Worm (Caenorhabditis elegans) whole organism, L4 larva: ENCODE measurements around the gene clec-212.

Source experiments
- D1046.2 ChIP-seq: fragments of 200-800 bp; sonication (Bioruptor generic); IDR thresholded peaks from 2 replicates; pipeline ENCODE4 v1.3.6; 2022; ENCODE audit warnings: missing genetic modification characterization, missing compliant biosample characterization
- F10B5.3 ChIP-seq: sonication (generic microtip); optimal IDR thresholded peaks from 2 replicates; lab custom pipeline; 2016; ENCODE audit warnings: mild to moderate bottlenecking, missing genetic modification characterization, missing compliant biosample characterization
- F37D6.2 ChIP-seq: sonication (generic microtip); optimal IDR thresholded peaks from 2 replicates; lab custom pipeline; 2016; ENCODE audit warnings: mild to moderate bottlenecking, missing genetic modification characterization, missing compliant biosample characterization
- T26A8.4 ChIP-seq: fragments of 200-800 bp; sonication (Bioruptor generic); IDR thresholded peaks from 2 replicates; pipeline ENCODE4 v1.3.6; 2022; ENCODE audit warnings: missing genetic modification characterization, missing compliant biosample characterization
- Y48G9A.11 ChIP-seq: fragments of 200-800 bp; sonication (Bioruptor generic); IDR thresholded peaks from 2 replicates; pipeline ENCODE4 v1.3.6; 2022; ENCODE audit warnings: missing genetic modification reagents, missing genetic modification characterization, missing compliant biosample characterization
- Y5F2A.4 ChIP-seq: fragments of 200-800 bp; sonication (Bioruptor generic); optimal IDR thresholded peaks from 2 replicates; lab custom pipeline; 2018; ENCODE audit warnings: mild to moderate bottlenecking, missing genetic modification characterization, missing compliant biosample characterization
- Y75B8A.6 ChIP-seq: fragments of 200-800 bp; sonication (Bioruptor generic); IDR thresholded peaks from 2 replicates; pipeline ENCODE4 v1.3.6; 2022; ENCODE audit warnings: missing genetic modification reagents, missing genetic modification characterization, missing compliant biosample characterization
- ZK546.5 ChIP-seq, 2 experiments: sonication (generic microtip); optimal IDR thresholded peaks; 2 replicates each; lab custom pipeline; 2017; ENCODE audit warnings: missing biosample characterization in 2 of 2, missing genetic modification characterization in 2 of 2
- ama-1 ChIP-seq: fragments of 150-350 bp; optimal IDR thresholded peaks from 2 replicates; lab custom pipeline; 2014; ENCODE audit warnings: inconsistent platforms, mixed read lengths
- arid-1 ChIP-seq: fragments of 200-800 bp; sonication (Bioruptor generic); conservative IDR thresholded peaks from 2 replicates; pipeline ENCODE4 v1.3.6; 2022; ENCODE audit warnings: missing genetic modification reagents, missing genetic modification characterization, missing compliant biosample characterization
- ceh-20 ChIP-seq: fragments of 200-800 bp; sonication (Bioruptor generic); IDR thresholded peaks from 2 replicates; pipeline ENCODE4 v1.3.6; 2022; ENCODE audit warnings: missing genetic modification reagents, missing genetic modification characterization, missing compliant biosample characterization
- ceh-32 ChIP-seq: sonication (generic microtip); optimal IDR thresholded peaks from 2 replicates; lab custom pipeline; 2016; ENCODE audit warnings: mild to moderate bottlenecking, missing genetic modification characterization, missing compliant biosample characterization; ENCODE audit not compliant: poor library complexity
- ctbp-1 ChIP-seq: fragments of 200-800 bp; sonication (Bioruptor generic); IDR thresholded peaks from 2 replicates; pipeline ENCODE4 v1.3.6; 2022; ENCODE audit warnings: missing genetic modification reagents, missing genetic modification characterization, missing compliant biosample characterization
- daf-19 ChIP-seq: fragments of 200-800 bp; sonication (Bioruptor generic); conservative IDR thresholded peaks from 2 replicates; pipeline ENCODE4 v1.3.6; 2022; ENCODE audit warnings: missing genetic modification characterization, missing compliant biosample characterization
- daf-8 ChIP-seq: fragments of 200-800 bp; sonication (Bioruptor generic); IDR thresholded peaks from 2 replicates; pipeline ENCODE4 v1.3.6; 2022; ENCODE audit warnings: missing genetic modification characterization, missing compliant biosample characterization
- dmd-9 ChIP-seq: fragments of 200-800 bp; sonication (Bioruptor generic); IDR thresholded peaks from 2 replicates; pipeline ENCODE4 v1.3.6; 2022; ENCODE audit warnings: missing genetic modification reagents, missing genetic modification characterization, missing compliant biosample characterization
- duxl-1 ChIP-seq: sonication (generic microtip); optimal IDR thresholded peaks from 2 replicates; lab custom pipeline; 2016; ENCODE audit warnings: mild to moderate bottlenecking, missing genetic modification characterization, moderate library complexity, missing compliant biosample characterization; ENCODE audit not compliant: poor library complexity
- dve-1 ChIP-seq: sonication (generic microtip); optimal IDR thresholded peaks from 2 replicates; lab custom pipeline; 2017; ENCODE audit warnings: antibody characterized with exemption, mild to moderate bottlenecking, missing genetic modification characterization, missing compliant biosample characterization; ENCODE audit not compliant: insufficient read depth
- fkh-10 ChIP-seq: fragments of 150-350 bp; optimal IDR thresholded peaks from 2 replicates; lab custom pipeline; 2014; ENCODE audit warnings: missing biosample characterization, missing genetic modification reagents, missing genetic modification characterization
- fos-1 ChIP-seq: fragments of 150-350 bp; optimal IDR thresholded peaks from 2 replicates; lab custom pipeline; 2014; ENCODE audit warnings: missing biosample characterization, missing genetic modification characterization
- gei-8 ChIP-seq: fragments of 200-800 bp; sonication (Bioruptor generic); optimal IDR thresholded peaks from 2 replicates; lab custom pipeline; 2018; ENCODE audit warnings: mild to moderate bottlenecking, missing genetic modification characterization, missing compliant biosample characterization
- hlh-30 ChIP-seq: sonication (generic microtip); optimal IDR thresholded peaks from 2 replicates; lab custom pipeline; 2017; ENCODE audit warnings: antibody characterized with exemption, mild to moderate bottlenecking, missing genetic modification characterization, missing compliant biosample characterization; ENCODE audit not compliant: insufficient read depth
- hmg-1.1 ChIP-seq: fragments of 200-800 bp; sonication (Bioruptor generic); IDR thresholded peaks from 2 replicates; pipeline ENCODE4 v1.3.6; 2022; ENCODE audit warnings: missing genetic modification reagents, missing genetic modification characterization, missing compliant biosample characterization
- lin-38 ChIP-seq: fragments of 200-800 bp; sonication (Bioruptor generic); IDR thresholded peaks from 2 replicates; pipeline ENCODE4 v1.3.6; 2022; ENCODE audit warnings: missing genetic modification reagents, missing genetic modification characterization, missing compliant biosample characterization
- lir-3 ChIP-seq: sonication (generic microtip); optimal IDR thresholded peaks from 2 replicates; lab custom pipeline; 2016; ENCODE audit warnings: mild to moderate bottlenecking, missing genetic modification characterization, missing compliant biosample characterization
- madf-9 ChIP-seq: fragments of 200-800 bp; sonication (Bioruptor generic); conservative IDR thresholded peaks from 2 replicates; pipeline ENCODE4 v1.3.6; 2022; ENCODE audit warnings: missing genetic modification reagents, missing genetic modification characterization, missing compliant biosample characterization
- mep-1 ChIP-seq: fragments of 150-350 bp; sonication (generic microtip); optimal IDR thresholded peaks from 3 replicates; lab custom pipeline; 2014; ENCODE audit warnings: missing biosample characterization, missing genetic modification characterization
- nhr-102 ChIP-seq: sonication (generic microtip); optimal IDR thresholded peaks from 2 replicates; lab custom pipeline; 2016; ENCODE audit warnings: mild to moderate bottlenecking, missing genetic modification characterization, moderate library complexity, missing compliant biosample characterization
- nhr-11 ChIP-seq: fragments of 150-350 bp; optimal IDR thresholded peaks from 2 replicates; lab custom pipeline; 2014; ENCODE audit warnings: missing biosample characterization, missing genetic modification characterization
- nhr-25 ChIP-seq: sonication (generic microtip); optimal IDR thresholded peaks from 2 replicates; lab custom pipeline; 2017; ENCODE audit warnings: missing genetic modification characterization, mild to moderate bottlenecking, missing compliant biosample characterization, antibody characterized with exemption, moderate library complexity, borderline replicate concordance; ENCODE audit not compliant: insufficient read depth
- nhr-28 ChIP-seq: fragments of 150-350 bp; optimal IDR thresholded peaks from 2 replicates; lab custom pipeline; 2014; ENCODE audit warnings: missing biosample characterization, missing genetic modification characterization
- nhr-41 ChIP-seq: fragments of 200-800 bp; sonication (Bioruptor generic); IDR thresholded peaks from 2 replicates; pipeline ENCODE4 v1.3.6; 2022; ENCODE audit warnings: missing genetic modification reagents, missing genetic modification characterization, missing compliant biosample characterization
- nhr-76 ChIP-seq: fragments of 150-350 bp; optimal IDR thresholded peaks from 2 replicates; lab custom pipeline; 2014; ENCODE audit warnings: missing biosample characterization, missing genetic modification characterization
- php-3 ChIP-seq: fragments of 200-800 bp; sonication (Bioruptor generic); IDR thresholded peaks from 2 replicates; pipeline ENCODE4 v1.3.6; 2022; ENCODE audit warnings: missing genetic modification reagents, missing genetic modification characterization, missing compliant biosample characterization
- pqm-1 ChIP-seq: sonication (generic microtip); optimal IDR thresholded peaks from 2 replicates; lab custom pipeline; 2017; ENCODE audit warnings: missing biosample characterization, missing genetic modification characterization
- saeg-2 ChIP-seq: fragments of 200-800 bp; sonication (Bioruptor generic); IDR thresholded peaks from 2 replicates; pipeline ENCODE4 v1.3.6; 2022; ENCODE audit warnings: missing genetic modification reagents, missing genetic modification characterization, missing compliant biosample characterization
- snpc-1.2 ChIP-seq: fragments of 200-800 bp; sonication (Bioruptor generic); IDR thresholded peaks from 2 replicates; pipeline ENCODE4 v1.3.6; 2022; ENCODE audit warnings: missing genetic modification reagents, missing genetic modification characterization, missing compliant biosample characterization
- spr-3 ChIP-seq: fragments of 200-800 bp; sonication (Bioruptor generic); optimal IDR thresholded peaks from 2 replicates; lab custom pipeline; 2018; ENCODE audit warnings: mild to moderate bottlenecking, missing genetic modification characterization, missing compliant biosample characterization
- unc-39 ChIP-seq: sonication (generic microtip); optimal IDR thresholded peaks from 2 replicates; lab custom pipeline; 2017; ENCODE audit warnings: missing biosample characterization, missing genetic modification characterization
- zag-1 ChIP-seq: fragments of 150-350 bp; optimal IDR thresholded peaks from 2 replicates; lab custom pipeline; 2014; ENCODE audit warnings: missing biosample characterization, missing genetic modification characterization
- zip-11 ChIP-seq: fragments of 200-800 bp; sonication (Bioruptor generic); IDR thresholded peaks from 2 replicates; pipeline ENCODE4 v1.3.6; 2022; ENCODE audit warnings: missing genetic modification characterization, missing compliant biosample characterization
- ztf-11 ChIP-seq: fragments of 150-350 bp; optimal IDR thresholded peaks from 2 replicates; lab custom pipeline; 2014; ENCODE audit warnings: missing biosample characterization, missing genetic modification characterization

The clec-212 gene

DNA sequence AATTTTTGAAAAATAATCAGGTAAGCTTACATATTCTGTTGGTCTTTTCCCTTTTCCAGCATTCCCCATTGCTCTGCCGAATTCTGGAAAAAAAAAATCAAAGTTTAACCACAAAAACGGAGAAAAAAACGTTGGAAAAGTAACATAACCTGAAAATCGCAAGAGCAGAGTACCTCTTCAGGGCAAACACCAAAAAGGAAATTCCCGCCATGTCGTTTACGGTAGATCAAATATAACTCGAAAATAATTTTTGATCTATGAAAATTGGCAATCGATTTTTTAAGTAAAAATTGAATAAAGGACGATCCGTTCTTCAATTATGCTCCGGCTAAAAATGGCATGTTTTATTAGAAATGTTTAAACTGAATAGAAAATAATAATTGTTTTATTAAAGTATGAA, 33.2 kb upstream of the clec-212 start, which contains the start of gene C50E3.11:
Gene C50E3.11 (minus strand): TSS at position 83 of the 400 bp plus-strand sequence.
- TF ChIP-seq ceh-20 (GFP tag; lab: Robert Waterston, UW) (no peak), ceh-32 (tag; lab: Kevin White, UChicago) (no peak), fos-1 (tag; lab: Kevin White, UChicago) (no peak), F37D6.2 (no peak), ztf-11 (tag; lab: Kevin White, UChicago) (no peak), snpc-1.2 (GFP tag; lab: Robert Waterston, UW) (no peak), zag-1 (tag; lab: Kevin White, UChicago) (no peak), dve-1 (tag; lab: Kevin White, UChicago) (no peak)

DNA sequence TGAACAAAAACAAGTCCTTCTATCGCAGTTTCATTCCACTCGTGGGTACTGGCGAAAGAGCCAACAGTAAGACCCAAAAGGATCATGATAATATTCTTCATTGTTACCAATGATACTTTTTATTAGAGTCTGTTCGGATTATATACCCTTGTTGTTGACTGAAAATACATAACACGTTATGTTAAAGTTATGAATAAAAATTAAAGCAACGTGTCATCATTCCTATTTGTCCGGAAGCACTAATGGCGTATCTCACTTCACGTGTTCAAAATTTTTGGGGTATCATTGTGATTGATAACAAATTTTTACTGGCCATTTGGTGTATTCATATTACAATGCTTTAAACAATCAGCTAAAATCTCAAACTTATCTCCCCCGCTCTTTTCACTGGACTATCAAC, 31.3 kb upstream of the clec-212 start, which contains the start of gene scl-26:
Gene scl-26 (minus strand): TSS at position 101 of the 400 bp plus-strand sequence.
- TF ChIP-seq unc-39 (tag; lab: Kevin White, UChicago) (no peak), nhr-28 (tag; lab: Kevin White, UChicago) (no peak), pqm-1 (tag; lab: Kevin White, UChicago) (no peak), spr-3 (GFP tag; lab: Kevin White, UChicago) (no peak)

DNA sequence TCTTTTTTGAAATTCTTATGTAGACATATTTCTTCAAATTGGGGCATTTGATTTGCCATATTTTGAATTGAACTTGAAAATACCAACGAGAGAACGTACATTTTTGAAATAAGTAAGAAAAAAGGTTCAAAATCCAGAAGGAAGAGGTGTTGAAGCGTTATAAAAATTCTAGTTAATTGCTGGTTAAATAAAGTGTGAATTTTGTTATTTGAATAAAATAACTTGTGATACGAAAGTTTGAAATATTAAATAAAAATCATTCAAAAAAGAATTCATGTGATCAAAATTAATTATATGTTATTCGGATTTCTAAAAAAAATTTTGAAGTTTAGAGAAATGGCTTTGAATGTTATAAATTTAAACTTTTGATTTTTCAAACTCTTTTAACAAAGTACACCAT, 30.0 kb upstream of the clec-212 start, which contains the start of gene C50E3.9:
Gene C50E3.9 (minus strand): TSS at position 101 of the 400 bp plus-strand sequence.
- TF ChIP-seq ctbp-1 (no peak), php-3 (GFP tag; lab: Robert Waterston, UW) (no peak), ama-1 (lab: Kevin White, UChicago) (no peak), F10B5.3 (tag; lab: Kevin White, UChicago) (no peak), gei-8 (no peak), zip-11 (GFP tag; lab: Robert Waterston, UW) (no peak), madf-9 (GFP tag; lab: Robert Waterston, UW) (no peak), nhr-76 (tag; lab: Kevin White, UChicago) (no peak), spr-3 (GFP tag; lab: Kevin White, UChicago) (no peak), daf-8 (no peak), ceh-20 (GFP tag; lab: Robert Waterston, UW) (no peak), lin-38 (GFP tag; lab: Robert Waterston, UW) (no peak), dmd-9 (no peak), D1046.2 (no peak), duxl-1 (tag; lab: Kevin White, UChicago) (no peak), nhr-11 (tag; lab: Kevin White, UChicago) (no peak), ZK546.5 (tag; optimal IDR thresholded peaks at IDR 0.05; lab: Kevin White, UChicago) (no peak), hmg-1.1 (no peak), Y48G9A.11 (GFP tag; lab: Robert Waterston, UW) (no peak)

DNA sequence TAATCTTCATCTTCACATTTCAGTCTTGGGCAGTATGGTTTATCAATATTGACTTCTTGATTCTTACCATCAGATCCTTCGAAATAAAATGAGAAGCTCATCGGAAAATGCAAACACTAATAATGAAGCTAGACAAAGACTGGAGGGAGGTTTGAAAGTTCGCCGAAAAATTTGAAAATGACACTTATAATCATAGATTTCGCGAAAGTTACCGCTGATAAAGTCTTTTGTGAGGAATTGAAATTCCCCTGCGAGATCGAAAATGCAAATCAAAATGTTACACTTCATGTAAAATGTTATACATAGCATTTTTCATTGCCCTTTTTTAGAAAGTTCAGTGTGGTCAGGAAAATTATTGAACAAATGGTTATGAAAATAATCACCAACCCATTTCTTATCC, 28.1 kb upstream of the clec-212 start, which contains the start of gene C50E3.7:
Gene C50E3.7 (minus strand): TSS at position 101 of the 400 bp plus-strand sequence.
- TF ChIP-seq php-3 (GFP tag; lab: Robert Waterston, UW): no peak
- no peak for TF ChIP-seq mep-1 (tag; lab: Kevin White, UChicago)
- no peak for TF ChIP-seq ZK546.5 (tag; optimal IDR thresholded peaks at IDR 0.05; lab: Kevin White, UChicago)
- TF ChIP-seq nhr-25: no peak
- TF ChIP-seq hlh-30 (tag; lab: Kevin White, UChicago): no peak
- TF ChIP-seq nhr-76 (tag; lab: Kevin White, UChicago): no peak
- no peak for TF ChIP-seq nhr-41 (GFP tag; lab: Robert Waterston, UW)

DNA sequence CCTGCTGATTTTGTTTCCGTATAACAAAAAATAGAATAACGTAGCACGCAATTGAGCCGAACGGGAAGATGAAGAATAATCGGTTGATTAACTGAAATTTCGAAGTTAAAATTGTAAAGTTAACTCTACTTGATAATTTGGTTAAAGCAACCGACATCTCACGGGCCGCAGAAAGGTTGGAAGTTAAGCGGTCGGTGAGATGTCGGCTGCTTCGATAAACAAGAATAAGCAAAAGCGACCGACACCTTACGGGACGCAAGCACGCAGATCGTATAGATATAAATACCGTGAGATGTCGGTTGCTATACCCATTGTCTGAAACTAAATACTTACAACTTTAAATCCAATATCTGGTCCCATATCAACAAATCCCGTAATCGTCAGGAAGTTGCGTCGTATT, 24.9 kb upstream of the clec-212 start:
- no peak for TF ChIP-seq T26A8.4
- no peak for TF ChIP-seq Y75B8A.6 (GFP tag; lab: Robert Waterston, UW)
- no peak for TF ChIP-seq nhr-102 (tag; lab: Kevin White, UChicago)
- TF ChIP-seq nhr-25: no peak
- TF ChIP-seq fkh-10 (GFP tag; lab: Kevin White, UChicago): no peak
- no peak for TF ChIP-seq lir-3 (tag; lab: Kevin White, UChicago)
- no peak for TF ChIP-seq Y5F2A.4 (GFP tag; lab: Kevin White, UChicago)
- TF ChIP-seq lin-38 (GFP tag; lab: Robert Waterston, UW): no peak
- no peak for TF ChIP-seq daf-19 (GFP tag; lab: Robert Waterston, UW)
- no peak for TF ChIP-seq duxl-1 (tag; lab: Kevin White, UChicago)
- no peak for TF ChIP-seq saeg-2 (GFP tag; lab: Robert Waterston, UW)
- no peak for TF ChIP-seq arid-1 (GFP tag; lab: Robert Waterston, UW)
- TF ChIP-seq, all 104 proteins: peak for 0
